Worm (Caenorhabditis elegans) whole organism, midembryonic: ENCODE measurements around the gene C34F11.1.

ENCODE experiments used
- T22C8.4 ChIP-seq: fragments of 200-800 bp; sonication (Bioruptor generic); IDR thresholded peaks from 2 replicates; pipeline ENCODE4 v1.3.6; 2022; ENCODE audit warnings: missing genetic modification characterization, missing compliant biosample characterization
- cog-1 ChIP-seq: sonication (generic microtip); optimal IDR thresholded peaks from 2 replicates; lab custom pipeline; 2016; ENCODE audit warnings: missing genetic modification characterization, missing compliant biosample characterization
- flt-1 ChIP-seq: fragments of 200-800 bp; sonication (Bioruptor generic); IDR thresholded peaks from 2 replicates; pipeline ENCODE4 v1.3.6; 2022; ENCODE audit warnings: missing genetic modification characterization, missing compliant biosample characterization
- med-1 ChIP-seq: sonication (generic microtip); optimal IDR thresholded peaks from 2 replicates; lab custom pipeline; 2017; ENCODE audit warnings: missing genetic modification characterization, mild to moderate bottlenecking, missing compliant biosample characterization, antibody characterized with exemption, missing genetic modification reagents; ENCODE audit not compliant: insufficient read depth
- ztf-23 ChIP-seq: fragments of 200-800 bp; sonication (Bioruptor generic); IDR thresholded peaks from 2 replicates; pipeline ENCODE4 v1.3.6; 2022; ENCODE audit warnings: missing genetic modification reagents, missing genetic modification characterization, missing compliant biosample characterization
- ztf-29 ChIP-seq: fragments of 200-800 bp; sonication (Bioruptor generic); IDR thresholded peaks from 2 replicates; pipeline ENCODE4 v1.3.6; 2022; ENCODE audit warnings: missing genetic modification reagents, missing genetic modification characterization, missing compliant biosample characterization

DNA sequence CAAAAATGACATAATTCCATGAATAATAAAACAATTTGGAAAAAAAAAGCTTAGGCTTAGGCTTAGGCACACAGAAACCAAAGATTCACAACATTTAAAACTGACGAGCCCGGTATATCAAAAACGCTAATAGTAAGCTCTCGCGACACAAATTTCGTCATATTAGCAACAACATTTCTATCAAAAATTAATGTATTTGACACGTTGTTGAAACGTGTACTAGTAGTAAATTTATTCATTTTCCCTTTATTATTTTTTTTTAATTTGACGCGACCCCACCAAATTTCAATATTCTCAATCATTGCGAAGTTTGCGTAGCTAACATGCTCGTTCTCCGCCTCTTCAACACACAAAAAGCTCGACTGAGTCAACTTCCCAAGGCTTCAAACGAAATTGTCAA lies 805 bp upstream of the C34F11.1 start, which contains the start of gene C34F11.2:
- TF ChIP-seq flt-1 (GFP tag; lab: Robert Waterston, UW), result no peak
- no peak for TF ChIP-seq T22C8.4 (GFP tag; lab: Robert Waterston, UW)
- no peak for TF ChIP-seq cog-1 (tag; lab: Kevin White, UChicago)
- no peak for TF ChIP-seq med-1 (GFP tag; lab: Kevin White, UChicago)
- no peak for TF ChIP-seq ztf-23 (GFP tag; lab: Robert Waterston, UW)
- no peak for TF ChIP-seq ztf-29 (GFP tag; lab: Robert Waterston, UW)
